Worm (Caenorhabditis elegans): ENCODE data around the gene alr-1.

Gene alr-1

ce11 chrX:11125520-11125919, at the start of gene alr-1:
TSS of gene alr-1 (minus strand) at chrX:11125620.
- TF ChIP-seq mdl-1 (tag; optimal IDR thresholded peaks at IDR 0.05) (no peak), unc-62 (GFP tag; optimal IDR thresholded peaks at IDR 0.05) (no peak)

ce11 chrX:11162778-11163584, 37.6 kb upstream of the alr-1 start:
- no peak for TF ChIP-seq unc-55 (GFP tag; optimal IDR thresholded peaks at IDR 0.05)
- no peak for TF ChIP-seq unc-62 (GFP tag; optimal IDR thresholded peaks at IDR 0.05)
- no peak for TF ChIP-seq fos-1 (tag; optimal IDR thresholded peaks at IDR 0.05)
- TF ChIP-seq sem-4 (tag; optimal IDR thresholded peaks at IDR 0.05): no peak
- TF ChIP-seq aly-2 (tag; optimal IDR thresholded peaks at IDR 0.05): no peak
- TF ChIP-seq ztf-1 (GFP tag; conservative IDR thresholded peaks at IDR 0.05): no peak
- no peak for TF ChIP-seq skn-1 (tag; optimal IDR thresholded peaks at IDR 0.05)

ce11 chrX:11160537-11160936, 35.1 kb upstream of the alr-1 start, which contains the start of gene C05C9.1:
TSS of gene C05C9.1 (plus strand) at chrX:11160837.
- TF ChIP-seq C34F6.9 (tag; optimal IDR thresholded peaks at IDR 0.05) (no peak), lin-13 (GFP tag; optimal IDR thresholded peaks at IDR 0.05) (no peak), fos-1 (tag; optimal IDR thresholded peaks at IDR 0.05) (no peak), Y55F3AM.14 (GFP tag; optimal IDR thresholded peaks at IDR 0.05) (no peak), zag-1 (tag; optimal IDR thresholded peaks at IDR 0.05) (no peak)

- TF ChIP-seq peb-1 (tag; optimal IDR thresholded peaks at IDR 0.05): no peak
- TF ChIP-seq nhr-25 (tag; optimal IDR thresholded peaks at IDR 0.05): no peak
- no peak for TF ChIP-seq ceh-82 (tag; optimal IDR thresholded peaks at IDR 0.05)
- no peak for TF ChIP-seq sem-4 (tag; optimal IDR thresholded peaks at IDR 0.05)
- TF ChIP-seq aly-2 (tag; optimal IDR thresholded peaks at IDR 0.05): no peak
Measured at ce11 chrX:11152720-11153119, 27.3 kb upstream of the alr-1 start, which contains the start of the genes C05C9.3 and C05C9.2. TSS of gene C05C9.3 (minus strand) at chrX:11152820. TSS of gene C05C9.2 (plus strand) at chrX:11153065.

- TF ChIP-seq nhr-25 (tag; optimal IDR thresholded peaks at IDR 0.05) (no peak), sem-4 (tag; optimal IDR thresholded peaks at IDR 0.05) (no peak), lsy-2 (tag; optimal IDR thresholded peaks at IDR 0.05) (no peak), ztf-11 (tag; optimal IDR thresholded peaks at IDR 0.05) (no peak), nhr-11 (tag; optimal IDR thresholded peaks at IDR 0.05) (no peak), ama-1 (optimal IDR thresholded peaks at IDR 0.05) (no peak), nhr-129 (tag; optimal IDR thresholded peaks at IDR 0.05) (no peak)
Measured at ce11 chrX:11151494-11151893, 26.1 kb upstream of the alr-1 start.

ce11 chrX:11137632-11138031, 12.2 kb upstream of the alr-1 start:
- TF ChIP-seq unc-55 (GFP tag; optimal IDR thresholded peaks at IDR 0.05): peak; percentile 68
- no peak for TF ChIP-seq Y55F3AM.14 (GFP tag; optimal IDR thresholded peaks at IDR 0.05)
- no peak for TF ChIP-seq sem-4 (tag; optimal IDR thresholded peaks at IDR 0.05)
- no peak for TF ChIP-seq peb-1 (tag; optimal IDR thresholded peaks at IDR 0.05)
- no peak for TF ChIP-seq unc-39 (tag; optimal IDR thresholded peaks at IDR 0.05)
- TF ChIP-seq elt-3 (tag; optimal IDR thresholded peaks at IDR 0.05): no peak
- no peak for TF ChIP-seq fos-1 (tag; optimal IDR thresholded peaks at IDR 0.05)
- TF ChIP-seq alr-1 (tag; optimal IDR thresholded peaks at IDR 0.05): peak; percentile 47
- no peak for TF ChIP-seq crh-2 (tag; optimal IDR thresholded peaks at IDR 0.05)
- TF ChIP-seq egl-27 (tag; optimal IDR thresholded peaks at IDR 0.05): no peak
- no peak for TF ChIP-seq sma-9 (GFP tag; optimal IDR thresholded peaks at IDR 0.05)
- no peak for TF ChIP-seq sma-9 (tag; optimal IDR thresholded peaks at IDR 0.05)
- TF ChIP-seq zag-1 (tag; optimal IDR thresholded peaks at IDR 0.05): no peak
- peak; percentile 82 for TF ChIP-seq mab-5 (tag; optimal IDR thresholded peaks at IDR 0.05)

- TF ChIP-seq fos-1 (tag; optimal IDR thresholded peaks at IDR 0.05) (peak; percentile 7), blmp-1 (tag; optimal IDR thresholded peaks at IDR 0.05; ENCODE audit: insufficient read depth) (peak; percentile 3), sma-9 (GFP tag; optimal IDR thresholded peaks at IDR 0.05) (peak; percentile 55), sma-9 (tag; optimal IDR thresholded peaks at IDR 0.05) (no peak), ceh-82 (tag; optimal IDR thresholded peaks at IDR 0.05) (no peak), nhr-21 (tag; optimal IDR thresholded peaks at IDR 0.05) (peak; percentile 12)
Measured at ce11 chrX:11136988-11137387, 11.6 kb upstream of the alr-1 start.

Data from whole organism, L2 larva.